Fruit fly (Drosophila melanogaster): ENCODE measurements around the gene CG13312.

DNA sequence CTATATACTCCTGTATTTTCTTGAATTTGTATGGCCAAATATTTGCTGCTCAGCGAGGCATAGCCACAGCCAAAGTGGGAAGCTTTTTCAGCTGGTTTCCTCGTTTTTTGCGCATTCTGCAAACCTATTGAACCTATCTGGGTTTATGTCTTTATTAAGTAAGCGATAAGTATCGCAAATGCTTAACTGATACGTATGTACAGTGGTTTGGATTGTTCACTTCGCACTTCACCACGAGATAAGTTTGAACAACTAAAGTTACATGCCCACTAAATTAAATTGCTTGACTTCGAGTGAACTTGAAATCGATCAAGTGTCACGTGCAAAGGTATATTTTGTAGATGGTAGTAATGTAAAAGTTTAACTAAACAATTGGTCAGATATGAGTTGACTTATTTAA lies 33.3 kb downstream of the CG13312 start:
- TF ChIP-seq pan (optimal IDR thresholded peaks at IDR 0.05) (no peak), Mio (GFP tag; optimal IDR thresholded peaks at IDR 0.05) (no peak), psq (GFP tag; optimal IDR thresholded peaks at IDR 0.05) (no peak), usp (GFP tag; optimal IDR thresholded peaks at IDR 0.05) (no peak), h (GFP tag; optimal IDR thresholded peaks at IDR 0.05) (no peak), N (GFP tag; optimal IDR thresholded peaks at IDR 0.05) (no peak), sage (GFP tag; optimal IDR thresholded peaks at IDR 0.05) (no peak), GATAd (GFP tag; optimal IDR thresholded peaks at IDR 0.05) (no peak), Jra (GFP tag; optimal IDR thresholded peaks at IDR 0.05) (no peak), sv (GFP tag; optimal IDR thresholded peaks at IDR 0.05) (no peak), brk (GFP tag; optimal IDR thresholded peaks at IDR 0.05) (no peak), dmrt93B (GFP tag; optimal IDR thresholded peaks at IDR 0.05) (no peak), OdsH (GFP tag; optimal IDR thresholded peaks at IDR 0.05) (no peak), Abd-B (GFP tag; optimal IDR thresholded peaks at IDR 0.05) (no peak)
